Worm (Caenorhabditis elegans): ENCODE measurements around the gene C47A4.1.

DNA sequence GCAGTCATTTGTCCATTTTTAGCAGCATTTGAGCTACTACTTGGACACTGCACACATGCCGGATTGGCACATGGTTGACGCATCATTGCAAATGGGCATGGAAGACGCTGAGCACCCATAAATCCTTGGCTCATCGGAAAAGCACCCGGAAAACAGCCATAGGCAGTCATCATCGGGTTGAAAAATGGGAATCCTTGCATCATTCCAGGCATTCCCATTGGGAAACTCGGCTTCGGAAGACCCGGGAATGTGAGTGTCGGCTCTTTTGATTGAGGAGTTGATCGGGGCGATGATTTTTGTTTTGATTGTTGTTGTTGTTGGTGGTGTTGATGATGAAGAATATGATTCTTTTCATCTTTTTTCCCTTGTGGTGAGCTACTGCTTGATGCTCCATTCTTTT is 13.5 kb downstream of the C47A4.1 start:
- TF ChIP-seq ref-1 (GFP tag; conservative IDR thresholded peaks at IDR 0.05) (no peak), T22C8.4 (GFP tag; IDR thresholded peaks at IDR 0.05) (no peak), cog-1 (tag; optimal IDR thresholded peaks at IDR 0.05) (no peak), ztf-29 (GFP tag; IDR thresholded peaks at IDR 0.05) (no peak), ztf-23 (GFP tag; IDR thresholded peaks at IDR 0.05) (no peak), flt-1 (GFP tag; IDR thresholded peaks at IDR 0.05) (no peak)
